Fruit fly (Drosophila melanogaster) whole organism, embryonic: ENCODE results near the gene Tasp1.

Source experiments
- Abd-B ChIP-seq: fragments of 200-800 bp; sonication (Bioruptor generic); optimal IDR thresholded peaks from 2 replicates; lab custom pipeline; 2018; ENCODE audit warnings: missing biosample characterization, mild to moderate bottlenecking, missing genetic modification characterization, moderate library complexity
- BEAF-32 ChIP-seq: fragments of 200-800 bp; sonication (Bioruptor generic); optimal IDR thresholded peaks from 3 replicates; lab custom pipeline; 2017; ENCODE audit warnings: missing biosample characterization, missing genetic modification characterization, mild to moderate bottlenecking, moderate library complexity, missing genetic modification reagents
- Bdp1 ChIP-seq: fragments of 200-800 bp; sonication (Bioruptor generic); optimal IDR thresholded peaks from 3 replicates; lab custom pipeline; 2016; ENCODE audit warnings: missing biosample characterization, missing genetic modification characterization
- CG10321 ChIP-seq: fragments of 200-800 bp; sonication (Bioruptor generic); IDR thresholded peaks from 2 replicates; pipeline ENCODE4 v1.3.6; 2022; ENCODE audit warnings: missing biosample characterization, missing genetic modification characterization
- CG10543 ChIP-seq: fragments of 200-800 bp; sonication (Bioruptor generic); optimal IDR thresholded peaks from 3 replicates; lab custom pipeline; 2017; ENCODE audit warnings: missing biosample characterization, mild to moderate bottlenecking, missing genetic modification characterization, moderate library complexity
- CG12219 ChIP-seq: fragments of 200-800 bp; sonication (Bioruptor generic); optimal IDR thresholded peaks from 3 replicates; lab custom pipeline; 2018; ENCODE audit warnings: missing biosample characterization, mild to moderate bottlenecking, missing genetic modification characterization
- CG12391 ChIP-seq: fragments of 200-800 bp; sonication (Bioruptor generic); optimal IDR thresholded peaks from 3 replicates; lab custom pipeline; 2018; ENCODE audit warnings: missing biosample characterization, mild to moderate bottlenecking, missing genetic modification characterization, moderate library complexity
- CG15011 ChIP-seq: fragments of 200-800 bp; sonication (Bioruptor generic); optimal IDR thresholded peaks from 3 replicates; lab custom pipeline; 2018; ENCODE audit warnings: missing biosample characterization, mild to moderate bottlenecking, missing genetic modification characterization
- CG1602 ChIP-seq: fragments of 200-800 bp; sonication (Bioruptor generic); optimal IDR thresholded peaks from 3 replicates; lab custom pipeline; 2016; ENCODE audit warnings: missing biosample characterization, missing genetic modification characterization
- CG16863 ChIP-seq: fragments of 200-800 bp; sonication (Bioruptor generic); optimal IDR thresholded peaks from 3 replicates; lab custom pipeline; 2016; ENCODE audit warnings: missing biosample characterization, missing genetic modification characterization
- CG17361 ChIP-seq: fragments of 200-800 bp; sonication (Bioruptor generic); IDR thresholded peaks from 3 replicates; pipeline ENCODE4 v1.3.6; 2022; ENCODE audit warnings: missing biosample characterization, missing genetic modification characterization
- CG17568 ChIP-seq: fragments of 200-800 bp; sonication (Bioruptor generic); optimal IDR thresholded peaks from 2 replicates; lab custom pipeline; 2018; ENCODE audit warnings: missing biosample characterization, mild to moderate bottlenecking, missing genetic modification characterization, moderate library complexity
- CG18764 ChIP-seq: fragments of 200-800 bp; sonication (Bioruptor generic); optimal IDR thresholded peaks from 3 replicates; lab custom pipeline; 2016; ENCODE audit warnings: missing biosample characterization, missing genetic modification characterization
- CG2199 ChIP-seq: fragments of 200-800 bp; sonication (Bioruptor generic); IDR thresholded peaks from 3 replicates; pipeline ENCODE4 v1.3.6; 2022; ENCODE audit warnings: missing biosample characterization, missing genetic modification characterization
- CG31224 ChIP-seq: fragments of 200-800 bp; sonication (Bioruptor generic); IDR thresholded peaks from 2 replicates; pipeline ENCODE4 v1.3.6; 2022; ENCODE audit warnings: missing biosample characterization, missing genetic modification characterization
- CG32532 ChIP-seq: fragments of 200-800 bp; sonication (Bioruptor generic); IDR thresholded peaks from 2 replicates; pipeline ENCODE4 v1.3.6; 2022; ENCODE audit warnings: missing biosample characterization, missing genetic modification characterization
- CG4854 ChIP-seq: fragments of 200-800 bp; sonication (Bioruptor generic); optimal IDR thresholded peaks from 2 replicates; lab custom pipeline; 2016; ENCODE audit warnings: missing biosample characterization, missing genetic modification characterization, inconsistent platforms
- CG6813 ChIP-seq: fragments of 200-800 bp; sonication (Bioruptor generic); optimal IDR thresholded peaks from 2 replicates; lab custom pipeline; 2017; ENCODE audit warnings: missing biosample characterization, missing genetic modification characterization, mild to moderate bottlenecking, moderate library complexity, missing genetic modification reagents
- CG6854 ChIP-seq: fragments of 200-800 bp; sonication (Bioruptor generic); optimal IDR thresholded peaks from 3 replicates; lab custom pipeline; 2017; ENCODE audit warnings: missing biosample characterization, mild to moderate bottlenecking, missing genetic modification characterization
- CG7839 ChIP-seq: fragments of 200-800 bp; sonication (Bioruptor generic); optimal IDR thresholded peaks from 3 replicates; lab custom pipeline; 2018; ENCODE audit warnings: missing biosample characterization, mild to moderate bottlenecking, missing genetic modification characterization, moderate library complexity
- CG7928 ChIP-seq: fragments of 200-800 bp; sonication (Bioruptor generic); optimal IDR thresholded peaks from 2 replicates; lab custom pipeline; 2017; ENCODE audit warnings: missing biosample characterization, mild to moderate bottlenecking, missing genetic modification characterization
- CG9932 ChIP-seq: fragments of 200-800 bp; sonication (Bioruptor generic); IDR thresholded peaks from 2 replicates; pipeline ENCODE4 v1.3.6; 2022; ENCODE audit warnings: missing biosample characterization, missing genetic modification characterization
- Dad ChIP-seq: fragments of 200-800 bp; sonication (Bioruptor generic); optimal IDR thresholded peaks from 3 replicates; lab custom pipeline; 2016; ENCODE audit warnings: missing biosample characterization, missing genetic modification characterization
- Dip3 ChIP-seq: fragments of 200-800 bp; sonication (Bioruptor generic); optimal IDR thresholded peaks from 3 replicates; lab custom pipeline; 2016; ENCODE audit warnings: missing biosample characterization, missing genetic modification characterization
- Eip74EF ChIP-seq, 2 experiments: fragments of 200-800 bp in 1 of 2; fragments of >200 bp in 1 of 2; sonication (Bioruptor generic) in 1 of 2; optimal IDR thresholded peaks; 2 replicates each; lab custom pipeline; 2017 to 2019; ENCODE audit warnings: missing biosample characterization in 2 of 2, missing genetic modification characterization in 2 of 2, mild to moderate bottlenecking in 1 of 2, moderate library complexity in 1 of 2
- Fer2 ChIP-seq: fragments of 200-800 bp; sonication (Bioruptor generic); optimal IDR thresholded peaks from 2 replicates; lab custom pipeline; 2018; ENCODE audit warnings: missing biosample characterization, mild to moderate bottlenecking, missing genetic modification characterization, moderate library complexity
- Pdp1 ChIP-seq, 2 experiments: fragments of 200-800 bp; sonication (Bioruptor generic); optimal IDR thresholded peaks; 3 replicates each; lab custom pipeline; 2016; ENCODE audit warnings: missing biosample characterization in 2 of 2, missing genetic modification characterization in 2 of 2, mild to moderate bottlenecking in 1 of 2, moderate library complexity in 1 of 2
- Six4 ChIP-seq: fragments of 200-800 bp; sonication (Bioruptor generic); optimal IDR thresholded peaks from 2 replicates; lab custom pipeline; 2016; ENCODE audit warnings: missing biosample characterization, missing genetic modification characterization
- Sry-β ChIP-seq: fragments of 200-800 bp; sonication (Bioruptor generic); optimal IDR thresholded peaks from 2 replicates; lab custom pipeline; 2018; ENCODE audit warnings: missing biosample characterization, mild to moderate bottlenecking, missing genetic modification characterization, moderate library complexity
- Sry-δ ChIP-seq: fragments of 200-800 bp; sonication (Bioruptor generic); optimal IDR thresholded peaks from 2 replicates; lab custom pipeline; 2016; ENCODE audit warnings: missing biosample characterization, missing genetic modification characterization
- abd-A ChIP-seq: fragments of 200-800 bp; sonication (Bioruptor generic); optimal IDR thresholded peaks from 3 replicates; lab custom pipeline; 2019; ENCODE audit warnings: missing biosample characterization, mild to moderate bottlenecking, missing genetic modification characterization, moderate library complexity
- ap ChIP-seq: fragments of 200-800 bp; sonication (Bioruptor generic); IDR thresholded peaks from 2 replicates; pipeline ENCODE4 v1.3.6; 2022; ENCODE audit warnings: missing biosample characterization, missing genetic modification characterization
- bsh ChIP-seq, 2 experiments: fragments of 200-800 bp; sonication (Bioruptor generic); optimal IDR thresholded peaks; 2 replicates each; lab custom pipeline; 2017 to 2018; ENCODE audit warnings: mild to moderate bottlenecking in 2 of 2, missing biosample characterization in 2 of 2, missing genetic modification characterization in 2 of 2, moderate library complexity in 1 of 2
- btn ChIP-seq: fragments of 200-800 bp; sonication (Bioruptor generic); optimal IDR thresholded peaks from 2 replicates; lab custom pipeline; 2016; ENCODE audit warnings: missing biosample characterization, missing genetic modification characterization
- da ChIP-seq: fragments of 200-800 bp; sonication (Bioruptor generic); optimal IDR thresholded peaks from 2 replicates; lab custom pipeline; 2016; ENCODE audit warnings: missing biosample characterization, missing genetic modification characterization
- dan ChIP-seq: fragments of 200-800 bp; sonication (Bioruptor generic); IDR thresholded peaks from 2 replicates; pipeline ENCODE4 v1.3.6; 2022; ENCODE audit warnings: missing biosample characterization, missing genetic modification characterization
- ems ChIP-seq: fragments of 200-800 bp; sonication (Bioruptor generic); optimal IDR thresholded peaks from 3 replicates; lab custom pipeline; 2016; ENCODE audit warnings: missing biosample characterization, missing genetic modification characterization
- eyg ChIP-seq: fragments of 200-800 bp; sonication (Bioruptor generic); optimal IDR thresholded peaks from 3 replicates; lab custom pipeline; 2016; ENCODE audit warnings: missing biosample characterization, missing genetic modification characterization
- fd96Cb ChIP-seq: fragments of 200-800 bp; sonication (Bioruptor generic); optimal IDR thresholded peaks from 2 replicates; lab custom pipeline; 2018; ENCODE audit warnings: missing biosample characterization, mild to moderate bottlenecking, missing genetic modification characterization, moderate library complexity
- gfzf ChIP-seq: fragments of 200-800 bp; sonication (Bioruptor generic); optimal IDR thresholded peaks from 2 replicates; lab custom pipeline; 2016; ENCODE audit warnings: missing biosample characterization, mild to moderate bottlenecking, missing genetic modification characterization, moderate library complexity
- grau ChIP-seq: fragments of 200-800 bp; optimal IDR thresholded peaks from 3 replicates; lab custom pipeline; 2019; ENCODE audit warnings: missing biosample characterization, mild to moderate bottlenecking, missing genetic modification characterization, moderate library complexity
- hkb ChIP-seq, 2 experiments: fragments of 200-800 bp in 1 of 2; fragments of >200 bp in 1 of 2; sonication (Bioruptor generic) in 1 of 2; IDR thresholded peaks in 1 of 2; optimal IDR thresholded peaks in 1 of 2; 2 replicates each; pipeline versions ENCODE4 v1.3.6 to Lab custom; 2017 to 2022; ENCODE audit warnings: missing biosample characterization in 1 of 2, missing genetic modification characterization in 1 of 2
- ind ChIP-seq: fragments of 200-800 bp; sonication (Bioruptor generic); optimal IDR thresholded peaks from 3 replicates; lab custom pipeline; 2016; ENCODE audit warnings: missing biosample characterization, missing genetic modification characterization
- jing ChIP-seq: fragments of 200-800 bp; sonication (Bioruptor generic); optimal IDR thresholded peaks from 2 replicates; lab custom pipeline; 2018; ENCODE audit warnings: missing biosample characterization, mild to moderate bottlenecking, missing genetic modification characterization
- pzg ChIP-seq: fragments of 200-800 bp; sonication (Bioruptor generic); optimal IDR thresholded peaks from 3 replicates; lab custom pipeline; 2018; ENCODE audit warnings: missing biosample characterization, mild to moderate bottlenecking, missing genetic modification characterization, moderate library complexity
- sim ChIP-seq: fragments of 200-800 bp; sonication (Bioruptor generic); IDR thresholded peaks from 2 replicates; pipeline ENCODE4 v1.3.6; 2022; ENCODE audit warnings: missing biosample characterization, missing genetic modification characterization
- tio ChIP-seq: fragments of 200-800 bp; sonication (Bioruptor generic); optimal IDR thresholded peaks from 2 replicates; lab custom pipeline; 2017; ENCODE audit warnings: missing biosample characterization, missing genetic modification characterization, inconsistent platforms
- wdn ChIP-seq: fragments of 200-800 bp; sonication (Bioruptor generic); IDR thresholded peaks from 2 replicates; pipeline ENCODE4 v1.3.6; 2022; ENCODE audit warnings: missing biosample characterization, missing genetic modification characterization

Tasp1 gene

dm6 chr3L:16113607-16114337 is 26.4 kb upstream of the Tasp1 start (continued):
- TF ChIP-seq Pdp1 (GFP tag; optimal IDR thresholded peaks at IDR 0.05; lab: Kevin White, UChicago) (peak; percentile 84 to 98), CG4854 (GFP tag; lab: Kevin White, UChicago) (peak; percentile 55), CG2199 (peak; percentile 78; the same call in 2 of the 3 replicates), pzg (GFP tag; lab: Kevin White, UChicago) (peak; percentile 86), CG12219 (GFP tag; lab: Kevin White, UChicago) (peak; percentile 61), hkb (optimal IDR thresholded peaks at IDR 0.05; lab: Kevin White, UChicago) (no peak), hkb (GFP tag; IDR thresholded peaks at IDR 0.05; lab: Robert Waterston, UW) (peak; percentile 90), Dad (GFP tag; lab: Kevin White, UChicago) (peak; percentile 83), CG6854 (GFP tag; lab: Kevin White, UChicago) (peak; percentile 73), bsh (GFP tag; optimal IDR thresholded peaks at IDR 0.05; lab: Kevin White, UChicago) (peak; percentile 41 to 71), Six4 (GFP tag; lab: Kevin White, UChicago) (peak; percentile 76), sim (GFP tag; lab: Robert Waterston, UW) (no peak), CG9932 (GFP tag; lab: Robert Waterston, UW) (peak; percentile 83), Sry-β (GFP tag; lab: Kevin White, UChicago) (no peak), Abd-B (no peak), btn (GFP tag; lab: Kevin White, UChicago) (no peak), CG10543 (GFP tag; lab: Kevin White, UChicago) (no peak), CG31224 (GFP tag; lab: Robert Waterston, UW) (peak; percentile 48; the same call in 1 of the 2 replicates), tio (GFP tag; lab: Kevin White, UChicago) (no peak), CG6813 (GFP tag; lab: Kevin White, UChicago) (peak; percentile 76), ap (peak; percentile 57), CG16863 (GFP tag; lab: Kevin White, UChicago) (peak; percentile 81), CG10321 (peak; percentile 43; the same call in 1 of the 2 replicates), Fer2 (peak; percentile 56), fd96Cb (tag; lab: Kevin White, UChicago) (peak; percentile 69), Bdp1 (GFP tag; lab: Kevin White, UChicago) (peak; percentile 78), Sry-δ (peak; percentile 73), CG12391 (tag; lab: Kevin White, UChicago) (peak; percentile 90), ind (GFP tag; lab: Kevin White, UChicago) (peak; percentile 83), CG1602 (GFP tag; lab: Kevin White, UChicago) (peak; percentile 74), gfzf (GFP tag; lab: Kevin White, UChicago) (no peak), ems (peak; percentile 86), CG7839 (tag; lab: Kevin White, UChicago) (no peak), CG7928 (GFP tag; lab: Kevin White, UChicago) (peak; percentile 21), CG15011 (GFP tag; lab: Kevin White, UChicago) (no peak), eyg (GFP tag; lab: Kevin White, UChicago) (peak; percentile 77), CG17568 (GFP tag; lab: Kevin White, UChicago) (no peak), abd-A (no peak), CG32532 (GFP tag; lab: Robert Waterston, UW) (peak; percentile 88), Dip3 (peak; percentile 86), CG17361 (GFP tag; lab: Robert Waterston, UW) (no peak; the same call in 1 of the 3 replicates), da (GFP tag; lab: Kevin White, UChicago) (no peak), grau (tag; lab: Kevin White, UChicago) (peak; percentile 82), CG18764 (GFP tag; lab: Kevin White, UChicago) (peak; percentile 65), BEAF-32 (GFP tag; lab: Kevin White, UChicago) (peak; percentile 87), Eip74EF (GFP tag; optimal IDR thresholded peaks at IDR 0.05; lab: Kevin White, UChicago) (no peak), jing (GFP tag; lab: Kevin White, UChicago) (no peak), wdn (no peak), dan (GFP tag; lab: Robert Waterston, UW) (no peak)
